Worm (Caenorhabditis elegans): ENCODE data around the gene F59B10.4.

DNA sequence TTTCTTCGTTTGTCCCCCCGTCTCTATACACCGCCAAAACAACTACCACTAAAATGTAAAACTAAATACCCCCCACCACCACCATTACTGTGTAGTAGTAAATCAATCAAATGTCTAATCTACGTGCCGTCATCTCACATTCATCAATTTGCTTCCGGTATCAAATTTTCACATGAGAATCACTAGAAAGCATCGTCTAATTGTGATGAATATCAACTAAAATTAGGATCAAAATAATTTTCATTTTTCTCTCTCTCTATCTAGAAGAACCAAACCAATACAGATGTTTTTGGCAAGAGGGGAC, 27.8 kb upstream of the F59B10.4 start:
- no peak for TF ChIP-seq nhr-76 (tag; optimal IDR thresholded peaks at IDR 0.05)
- no peak for TF ChIP-seq ceh-28 (tag; optimal IDR thresholded peaks at IDR 0.05)
- no peak for TF ChIP-seq egl-27 (tag; optimal IDR thresholded peaks at IDR 0.05)
- no peak for TF ChIP-seq pha-4 (tag; optimal IDR thresholded peaks at IDR 0.05)
- TF ChIP-seq egl-5 (tag; optimal IDR thresholded peaks at IDR 0.05) = no peak
- TF ChIP-seq elt-3 (tag; optimal IDR thresholded peaks at IDR 0.05) = no peak
- no peak for TF ChIP-seq ama-1 (optimal IDR thresholded peaks at IDR 0.05)
- peak; percentile 3 for TF ChIP-seq nhr-11 (tag; optimal IDR thresholded peaks at IDR 0.05)
- TF ChIP-seq pqm-1 (tag; optimal IDR thresholded peaks at IDR 0.05) = no peak
- no peak for TF ChIP-seq unc-62 (GFP tag; optimal IDR thresholded peaks at IDR 0.05)
- no peak for TF ChIP-seq lsy-12 (tag; optimal IDR thresholded peaks at IDR 0.05)
